Fruit fly (Drosophila melanogaster): ENCODE results near the gene orion.

Gene orion

dm6 chrX:7972363-7972942 lies 25.7 kb upstream of the orion start:
- TF ChIP-seq fru (GFP tag; optimal IDR thresholded peaks at IDR 0.05): peak; percentile 84
- peak; percentile 2 for TF ChIP-seq Jra (GFP tag; optimal IDR thresholded peaks at IDR 0.05)
- TF ChIP-seq Hr78 (GFP tag; optimal IDR thresholded peaks at IDR 0.05): no peak
- peak; percentile 78 for TF ChIP-seq dmrt93B (GFP tag; optimal IDR thresholded peaks at IDR 0.05)
- no peak for TF ChIP-seq Hr83 (GFP tag; optimal IDR thresholded peaks at IDR 0.05; ENCODE audit: poor library complexity, severe bottlenecking)
- TF ChIP-seq sv (GFP tag; optimal IDR thresholded peaks at IDR 0.05): peak; percentile 72
- TF ChIP-seq Dif (GFP tag; optimal IDR thresholded peaks at IDR 0.05; ENCODE audit: partially characterized antibody): no peak
- TF ChIP-seq ey (GFP tag; optimal IDR thresholded peaks at IDR 0.05): peak; percentile 86
- TF ChIP-seq dsf (GFP tag; optimal IDR thresholded peaks at IDR 0.05; ENCODE audit: borderline replicate concordance): no peak
- no peak for TF ChIP-seq N (GFP tag; optimal IDR thresholded peaks at IDR 0.05)
- peak in 1 of 2 experiments; percentile 88 for TF ChIP-seq foxo (GFP tag; optimal IDR thresholded peaks at IDR 0.05)
- TF ChIP-seq CrebA (GFP tag; optimal IDR thresholded peaks at IDR 0.05; ENCODE audit: borderline replicate concordance): peak; percentile 48
- TF ChIP-seq rgr (GFP tag; optimal IDR thresholded peaks at IDR 0.05): peak; percentile 86
- peak; percentile 74 for TF ChIP-seq woc (GFP tag; optimal IDR thresholded peaks at IDR 0.05)
- TF ChIP-seq Myc (optimal IDR thresholded peaks at IDR 0.05): no peak
- TF ChIP-seq Vsx2 (GFP tag; optimal IDR thresholded peaks at IDR 0.05; ENCODE audit: partially characterized antibody): no peak
- TF ChIP-seq Rel (GFP tag; optimal IDR thresholded peaks at IDR 0.05): peak; percentile 17
- peak; percentile 33 for TF ChIP-seq Rel (tag; optimal IDR thresholded peaks at IDR 0.05)
- no peak for TF ChIP-seq Abd-B (GFP tag; optimal IDR thresholded peaks at IDR 0.05)
- TF ChIP-seq tai (GFP tag; optimal IDR thresholded peaks at IDR 0.05): peak; percentile 16
- TF ChIP-seq lola (GFP tag; optimal IDR thresholded peaks at IDR 0.05): no peak
- TF ChIP-seq h (GFP tag; optimal IDR thresholded peaks at IDR 0.05): peak; percentile 86
- TF ChIP-seq dl (GFP tag; optimal IDR thresholded peaks at IDR 0.05; ENCODE audit: insufficient read depth in 1 of 2, partially characterized antibody in 2 of 2): no peak
- TF ChIP-seq brk (GFP tag; optimal IDR thresholded peaks at IDR 0.05): peak; percentile 67
- TF ChIP-seq CG32264 (GFP tag; optimal IDR thresholded peaks at IDR 0.05): peak; percentile 72
- TF ChIP-seq CG9705 (GFP tag; optimal IDR thresholded peaks at IDR 0.05): peak; percentile 59
- TF ChIP-seq Dfd (GFP tag; optimal IDR thresholded peaks at IDR 0.05): no peak
- peak; percentile 68 for TF ChIP-seq sage (GFP tag; optimal IDR thresholded peaks at IDR 0.05)
- TF ChIP-seq psq (GFP tag; optimal IDR thresholded peaks at IDR 0.05): peak; percentile 77
- TF ChIP-seq Sp1 (GFP tag; optimal IDR thresholded peaks at IDR 0.05): peak; percentile 86
- peak; percentile 80 for TF ChIP-seq Hnf4 (GFP tag; optimal IDR thresholded peaks at IDR 0.05)
- TF ChIP-seq br (GFP tag; optimal IDR thresholded peaks at IDR 0.05): peak; percentile 83
- no peak for TF ChIP-seq GATAd (GFP tag; optimal IDR thresholded peaks at IDR 0.05)
- TF ChIP-seq jim (GFP tag; optimal IDR thresholded peaks at IDR 0.05): no peak
- peak; percentile 76 for TF ChIP-seq HLH106 (tag; optimal IDR thresholded peaks at IDR 0.05)
- TF ChIP-seq OdsH (GFP tag; optimal IDR thresholded peaks at IDR 0.05): peak; percentile 79

dm6 chrX:7970396-7970795 lies 23.7 kb upstream of the orion start:
- TF ChIP-seq sage (GFP tag; optimal IDR thresholded peaks at IDR 0.05) (peak; percentile 64), h (GFP tag; optimal IDR thresholded peaks at IDR 0.05) (peak; percentile 80), Dfd (GFP tag; optimal IDR thresholded peaks at IDR 0.05) (no peak), Rel (GFP tag; optimal IDR thresholded peaks at IDR 0.05) (no peak), Rel (tag; optimal IDR thresholded peaks at IDR 0.05) (peak; percentile 21), CG32264 (GFP tag; optimal IDR thresholded peaks at IDR 0.05) (peak; percentile 30), Hnf4 (GFP tag; optimal IDR thresholded peaks at IDR 0.05) (peak; percentile 69), br (GFP tag; optimal IDR thresholded peaks at IDR 0.05) (peak; percentile 81), foxo (GFP tag; optimal IDR thresholded peaks at IDR 0.05) (peak in 1 of 2 experiments; percentile 81), Hr83 (GFP tag; optimal IDR thresholded peaks at IDR 0.05; ENCODE audit: poor library complexity, severe bottlenecking) (no peak), CrebA (GFP tag; optimal IDR thresholded peaks at IDR 0.05; ENCODE audit: borderline replicate concordance) (no peak), dmrt93B (GFP tag; optimal IDR thresholded peaks at IDR 0.05) (peak; percentile 75), dsf (GFP tag; optimal IDR thresholded peaks at IDR 0.05; ENCODE audit: borderline replicate concordance) (no peak), ey (GFP tag; optimal IDR thresholded peaks at IDR 0.05) (peak; percentile 81), woc (GFP tag; optimal IDR thresholded peaks at IDR 0.05) (peak; percentile 70), CG9705 (GFP tag; optimal IDR thresholded peaks at IDR 0.05) (peak; percentile 56), OdsH (GFP tag; optimal IDR thresholded peaks at IDR 0.05) (peak; percentile 77), tai (GFP tag; optimal IDR thresholded peaks at IDR 0.05) (no peak), psq (GFP tag; optimal IDR thresholded peaks at IDR 0.05) (peak; percentile 70), sv (GFP tag; optimal IDR thresholded peaks at IDR 0.05) (peak; percentile 32), Sp1 (GFP tag; optimal IDR thresholded peaks at IDR 0.05) (peak; percentile 84), HLH106 (tag; optimal IDR thresholded peaks at IDR 0.05) (peak; percentile 86), pan (optimal IDR thresholded peaks at IDR 0.05) (no peak), Jra (GFP tag; optimal IDR thresholded peaks at IDR 0.05) (peak; percentile 32), fru (GFP tag; optimal IDR thresholded peaks at IDR 0.05) (peak; percentile 86), dl (GFP tag; optimal IDR thresholded peaks at IDR 0.05; ENCODE audit: insufficient read depth in 1 of 2, partially characterized antibody in 2 of 2) (no peak), N (GFP tag; optimal IDR thresholded peaks at IDR 0.05) (no peak), rgr (GFP tag; optimal IDR thresholded peaks at IDR 0.05) (peak; percentile 79)

All from whole organism, wandering third instar larva.